Fruit fly (Drosophila melanogaster): Measurements from ENCODE around the gene CG33159.
A peak's percentile ranks its signal among the peaks of the same experiment; 100 is the strongest.

CG33159 gene

DNA sequence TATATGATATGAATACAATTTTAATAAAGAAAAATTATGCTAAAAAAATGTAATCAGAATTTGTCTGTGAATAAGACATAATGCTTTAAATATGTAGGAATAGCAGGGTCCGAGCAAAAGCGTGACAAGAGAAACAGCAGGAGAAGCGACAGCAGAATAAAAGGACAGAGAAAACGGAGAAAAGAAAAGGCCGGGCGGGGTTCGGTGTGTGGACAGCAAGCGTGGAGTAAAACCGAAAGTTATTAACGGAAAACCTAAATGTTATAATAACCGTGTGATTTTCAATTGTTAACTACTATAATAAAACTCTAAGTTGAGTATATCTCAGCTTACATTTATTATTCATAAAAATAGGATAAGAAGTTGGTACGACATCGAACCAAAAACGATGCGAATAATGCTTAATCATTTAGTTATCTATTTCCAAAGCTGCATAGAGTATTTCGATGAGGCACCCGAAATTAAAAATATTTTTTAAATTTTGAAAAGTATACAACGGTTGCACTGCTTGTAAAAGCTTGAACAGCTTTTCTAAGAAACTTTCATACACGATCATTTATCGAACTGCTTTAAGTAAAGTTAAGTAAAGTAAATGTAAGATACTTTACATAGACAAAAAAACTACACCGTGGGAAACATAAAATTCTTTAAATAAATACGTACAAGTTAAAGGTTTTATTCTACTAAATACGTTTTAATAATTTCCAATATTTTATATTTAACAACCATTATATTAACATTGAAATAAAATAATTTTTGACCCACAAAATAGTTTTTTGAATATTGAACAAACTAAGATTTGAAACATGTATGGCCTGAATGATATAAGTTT, 47.6 kb upstream of the CG33159 start (continued):
- TF ChIP-seq vvl (GFP tag; IDR thresholded peaks at IDR 0.05) (no peak), ssp (GFP tag; IDR thresholded peaks at IDR 0.05) (no peak), kni (GFP tag; optimal IDR thresholded peaks at IDR 0.05) (no peak), Nf-YB (GFP tag; optimal IDR thresholded peaks at IDR 0.05) (no peak), CG6765 (GFP tag; optimal IDR thresholded peaks at IDR 0.05) (no peak), CG1792 (GFP tag; optimal IDR thresholded peaks at IDR 0.05) (no peak), fd64A (GFP tag; optimal IDR thresholded peaks at IDR 0.05) (no peak), Bdp1 (GFP tag; optimal IDR thresholded peaks at IDR 0.05) (no peak), CG17186 (GFP tag; optimal IDR thresholded peaks at IDR 0.05) (no peak), Dref (GFP tag; IDR thresholded peaks at IDR 0.05) (peak; percentile 49), Elba2 (GFP tag; optimal IDR thresholded peaks at IDR 0.05) (no peak), CG8359 (GFP tag; optimal IDR thresholded peaks at IDR 0.05; ENCODE audit: borderline replicate concordance) (no peak), Hmr (GFP tag; optimal IDR thresholded peaks at IDR 0.05) (peak; percentile 15), CG2199 (GFP tag; IDR thresholded peaks at IDR 0.05) (no peak), sens (GFP tag) (peak; percentile 45), CG13894 (tag; optimal IDR thresholded peaks at IDR 0.05) (no peak), CG12155 (GFP tag; optimal IDR thresholded peaks at IDR 0.05) (no peak), CG9437 (GFP tag; optimal IDR thresholded peaks at IDR 0.05) (no peak), Myb (GFP tag; optimal IDR thresholded peaks at IDR 0.05) (peak; percentile 94), CG10462 (GFP tag; optimal IDR thresholded peaks at IDR 0.05) (no peak), CG5180 (GFP tag; optimal IDR thresholded peaks at IDR 0.05) (no peak), dimm (GFP tag; IDR thresholded peaks at IDR 0.05) (no peak), tna (GFP tag; IDR thresholded peaks at IDR 0.05; ENCODE audit: partially characterized antibody) (no peak), Mrtf (GFP tag; IDR thresholded peaks at IDR 0.05) (no peak), nau (GFP tag; optimal IDR thresholded peaks at IDR 0.05) (no peak), GATAe (GFP tag; conservative IDR thresholded peaks at IDR 0.05) (no peak), NfI (GFP tag; optimal IDR thresholded peaks at IDR 0.05) (no peak), ash1 (GFP tag; optimal IDR thresholded peaks at IDR 0.05) (no peak), CG8290 (GFP tag; optimal IDR thresholded peaks at IDR 0.05) (no peak), CG8290 (tag; optimal IDR thresholded peaks at IDR 0.05) (no peak), grau (tag; optimal IDR thresholded peaks at IDR 0.05) (no peak), Atf6 (GFP tag; IDR thresholded peaks at IDR 0.05) (no peak), Sox102F (GFP tag; optimal IDR thresholded peaks at IDR 0.05) (peak; percentile 2), CG12236 (GFP tag; optimal IDR thresholded peaks at IDR 0.05) (no peak), Opbp (GFP tag; IDR thresholded peaks at IDR 0.05; ENCODE audit: partially characterized antibody) (no peak), E2f2 (GFP tag; IDR thresholded peaks at IDR 0.05) (peak; percentile 41; the same call in 1 of the 2 replicates), dmrt99B (tag; optimal IDR thresholded peaks at IDR 0.05) (peak; percentile 0), dan (GFP tag; IDR thresholded peaks at IDR 0.05) (no peak), CG12391 (tag; optimal IDR thresholded peaks at IDR 0.05) (peak; percentile 27), CG11504 (tag; optimal IDR thresholded peaks at IDR 0.05) (peak; percentile 22), ftz-f1 (GFP tag; optimal IDR thresholded peaks at IDR 0.05) (no peak), hbn (GFP tag; IDR thresholded peaks at IDR 0.05; ENCODE audit: partially characterized antibody) (no peak), CG1603 (tag; optimal IDR thresholded peaks at IDR 0.05) (no peak), zen (tag; optimal IDR thresholded peaks at IDR 0.05) (no peak), CG9727 (GFP tag; optimal IDR thresholded peaks at IDR 0.05) (no peak), CG1529 (GFP tag; optimal IDR thresholded peaks at IDR 0.05) (no peak), CG11560 (tag; IDR thresholded peaks at IDR 0.05) (no peak), row (GFP tag; IDR thresholded peaks at IDR 0.05) (no peak), tin (GFP tag; optimal IDR thresholded peaks at IDR 0.05) (no peak), CG17568 (GFP tag; optimal IDR thresholded peaks at IDR 0.05) (no peak)
